Worm (Caenorhabditis elegans): ENCODE data around the gene ctg-2.

ce11 chrII:8514729-8515128 is at the start of gene ctg-2:
- TF ChIP-seq lin-13 (tag; optimal IDR thresholded peaks at IDR 0.05) (no peak), lsy-2 (tag; optimal IDR thresholded peaks at IDR 0.05) (no peak), elt-3 (tag; optimal IDR thresholded peaks at IDR 0.05) (no peak), nhr-12 (tag; optimal IDR thresholded peaks at IDR 0.05) (no peak), nhr-237 (tag; optimal IDR thresholded peaks at IDR 0.05) (no peak), elt-1 (tag; optimal IDR thresholded peaks at IDR 0.05; ENCODE audit: borderline replicate concordance, insufficient read depth) (no peak), unc-39 (tag; optimal IDR thresholded peaks at IDR 0.05) (no peak), ztf-11 (tag; optimal IDR thresholded peaks at IDR 0.05) (no peak)
